Worm (Caenorhabditis elegans) whole organism, L4 larva: ENCODE measurements around the gene nhr-175.

Source experiments
- D1046.2 ChIP-seq: fragments of 200-800 bp; sonication (Bioruptor generic); IDR thresholded peaks from 2 replicates; pipeline ENCODE4 v1.3.6; 2022; ENCODE audit warnings: missing genetic modification characterization, missing compliant biosample characterization
- F10B5.3 ChIP-seq: sonication (generic microtip); optimal IDR thresholded peaks from 2 replicates; lab custom pipeline; 2016; ENCODE audit warnings: mild to moderate bottlenecking, missing genetic modification characterization, missing compliant biosample characterization
- F49E8.2 ChIP-seq: sonication (generic microtip); optimal IDR thresholded peaks from 2 replicates; lab custom pipeline; 2016; ENCODE audit warnings: missing compliant biosample characterization, mild to moderate bottlenecking, missing genetic modification characterization, borderline replicate concordance
- Y105C5A.15 ChIP-seq: fragments of 200-800 bp; sonication (Bioruptor generic); IDR thresholded peaks from 2 replicates; pipeline ENCODE4 v1.3.6; 2022; ENCODE audit warnings: missing genetic modification characterization, missing compliant biosample characterization
- Y5F2A.4 ChIP-seq: fragments of 200-800 bp; sonication (Bioruptor generic); optimal IDR thresholded peaks from 2 replicates; lab custom pipeline; 2018; ENCODE audit warnings: mild to moderate bottlenecking, missing genetic modification characterization, missing compliant biosample characterization
- Y75B8A.6 ChIP-seq: fragments of 200-800 bp; sonication (Bioruptor generic); IDR thresholded peaks from 2 replicates; pipeline ENCODE4 v1.3.6; 2022; ENCODE audit warnings: missing genetic modification reagents, missing genetic modification characterization, missing compliant biosample characterization
- ZK337.2 ChIP-seq: fragments of 200-800 bp; sonication (Bioruptor generic); IDR thresholded peaks from 2 replicates; pipeline ENCODE4 v1.3.6; 2022; ENCODE audit warnings: missing genetic modification reagents, missing genetic modification characterization, missing compliant biosample characterization
- ZK546.5 ChIP-seq, 2 experiments: sonication (generic microtip); optimal IDR thresholded peaks; 2 replicates each; lab custom pipeline; 2017; ENCODE audit warnings: missing biosample characterization in 2 of 2, missing genetic modification characterization in 2 of 2
- aha-1 ChIP-seq: fragments of 150-350 bp; peaks from one replicate; lab custom pipeline; 2014; ENCODE audit warnings: missing biosample characterization, missing genetic modification characterization
- arid-1 ChIP-seq: fragments of 200-800 bp; sonication (Bioruptor generic); conservative IDR thresholded peaks from 2 replicates; pipeline ENCODE4 v1.3.6; 2022; ENCODE audit warnings: missing genetic modification reagents, missing genetic modification characterization, missing compliant biosample characterization
- attf-4 ChIP-seq: sonication (generic microtip); optimal IDR thresholded peaks from 3 replicates; lab custom pipeline; 2017; ENCODE audit warnings: missing biosample characterization, missing genetic modification characterization
- ceh-20 ChIP-seq: fragments of 200-800 bp; sonication (Bioruptor generic); IDR thresholded peaks from 2 replicates; pipeline ENCODE4 v1.3.6; 2022; ENCODE audit warnings: missing genetic modification reagents, missing genetic modification characterization, missing compliant biosample characterization
- ceh-28 ChIP-seq: fragments of 150-350 bp; optimal IDR thresholded peaks from 2 replicates; lab custom pipeline; 2014; ENCODE audit warnings: missing biosample characterization, missing genetic modification reagents, missing genetic modification characterization
- ces-1 ChIP-seq: fragments of 150-350 bp; sonication (generic microtip); optimal IDR thresholded peaks from 4 replicates; lab custom pipeline; 2014; ENCODE audit warnings: missing biosample characterization, missing genetic modification reagents, missing genetic modification characterization
- daf-16 ChIP-seq, 3 experiments: sonication (generic microtip); optimal IDR thresholded peaks; 2 replicates each; lab custom pipeline; 2016 to 2017; ENCODE audit warnings: missing genetic modification characterization in 3 of 3, missing genetic modification reagents in 3 of 3, mild to moderate bottlenecking in 2 of 3, missing compliant biosample characterization in 2 of 3, missing biosample characterization in 1 of 3, moderate library complexity in 1 of 3
- daf-8 ChIP-seq: fragments of 200-800 bp; sonication (Bioruptor generic); IDR thresholded peaks from 2 replicates; pipeline ENCODE4 v1.3.6; 2022; ENCODE audit warnings: missing genetic modification characterization, missing compliant biosample characterization
- dmd-6 ChIP-seq: fragments of 200-800 bp; sonication (Bioruptor generic); IDR thresholded peaks from 2 replicates; pipeline ENCODE4 v1.3.6; 2022; ENCODE audit warnings: missing genetic modification reagents, missing genetic modification characterization, missing compliant biosample characterization
- dpl-1 ChIP-seq: fragments of 150-350 bp; optimal IDR thresholded peaks from 2 replicates; lab custom pipeline; 2014; ENCODE audit warnings: missing biosample characterization, missing genetic modification reagents, missing genetic modification characterization
- dve-1 ChIP-seq: sonication (generic microtip); optimal IDR thresholded peaks from 2 replicates; lab custom pipeline; 2017; ENCODE audit warnings: antibody characterized with exemption, mild to moderate bottlenecking, missing genetic modification characterization, missing compliant biosample characterization; ENCODE audit not compliant: insufficient read depth
- fos-1 ChIP-seq: fragments of 150-350 bp; optimal IDR thresholded peaks from 2 replicates; lab custom pipeline; 2014; ENCODE audit warnings: missing biosample characterization, missing genetic modification characterization
- hlh-11 ChIP-seq: fragments of 200-800 bp; sonication (Bioruptor generic); optimal IDR thresholded peaks from 2 replicates; lab custom pipeline; 2018; ENCODE audit warnings: mild to moderate bottlenecking, missing genetic modification characterization, missing compliant biosample characterization
- lin-13 ChIP-seq: fragments of 150-350 bp; optimal IDR thresholded peaks from 2 replicates; lab custom pipeline; 2014; ENCODE audit warnings: missing biosample characterization, missing genetic modification reagents, missing genetic modification characterization
- madf-9 ChIP-seq: fragments of 200-800 bp; sonication (Bioruptor generic); conservative IDR thresholded peaks from 2 replicates; pipeline ENCODE4 v1.3.6; 2022; ENCODE audit warnings: missing genetic modification reagents, missing genetic modification characterization, missing compliant biosample characterization
- mdl-1 ChIP-seq, 2 experiments: fragments of 150-350 bp in 1 of 2; sonication (generic microtip) in 1 of 2; optimal IDR thresholded peaks; 2 replicates each; lab custom pipeline; 2014 to 2017; ENCODE audit warnings: missing biosample characterization in 2 of 2, missing genetic modification characterization in 2 of 2
- mes-2 ChIP-seq: sonication (generic microtip); optimal IDR thresholded peaks from 2 replicates; lab custom pipeline; 2016; ENCODE audit warnings: missing genotype, mild to moderate bottlenecking, missing genetic modification characterization, missing compliant biosample characterization; ENCODE audit not compliant: poor library complexity, severe bottlenecking
- nhr-10 ChIP-seq: fragments of 150-350 bp; optimal IDR thresholded peaks from 2 replicates; lab custom pipeline; 2014; ENCODE audit warnings: missing biosample characterization, missing genetic modification characterization
- nhr-102 ChIP-seq: sonication (generic microtip); optimal IDR thresholded peaks from 2 replicates; lab custom pipeline; 2016; ENCODE audit warnings: mild to moderate bottlenecking, missing genetic modification characterization, moderate library complexity, missing compliant biosample characterization
- nhr-11 ChIP-seq: fragments of 150-350 bp; optimal IDR thresholded peaks from 2 replicates; lab custom pipeline; 2014; ENCODE audit warnings: missing biosample characterization, missing genetic modification characterization
- nhr-111 ChIP-seq: fragments of 200-800 bp; sonication (Bioruptor generic); optimal IDR thresholded peaks from 2 replicates; lab custom pipeline; 2018; ENCODE audit warnings: mild to moderate bottlenecking, missing genetic modification characterization, missing compliant biosample characterization
- nhr-237 ChIP-seq: sonication (generic microtip); optimal IDR thresholded peaks from 2 replicates; lab custom pipeline; 2017; ENCODE audit warnings: missing biosample characterization, missing genetic modification characterization
- nhr-28 ChIP-seq: fragments of 150-350 bp; optimal IDR thresholded peaks from 2 replicates; lab custom pipeline; 2014; ENCODE audit warnings: missing biosample characterization, missing genetic modification characterization
- nhr-42 ChIP-seq: fragments of 200-800 bp; sonication (Bioruptor generic); IDR thresholded peaks from 2 replicates; pipeline ENCODE4 v1.3.6; 2022; ENCODE audit warnings: missing genetic modification characterization, missing compliant biosample characterization
- nhr-6 ChIP-seq: fragments of 150-350 bp; optimal IDR thresholded peaks from 2 replicates; lab custom pipeline; 2014; ENCODE audit warnings: missing biosample characterization, missing genetic modification characterization
- nhr-76 ChIP-seq: fragments of 150-350 bp; optimal IDR thresholded peaks from 2 replicates; lab custom pipeline; 2014; ENCODE audit warnings: missing biosample characterization, missing genetic modification characterization
- nhr-77 ChIP-seq: fragments of 150-350 bp; optimal IDR thresholded peaks from 2 replicates; lab custom pipeline; 2014; ENCODE audit warnings: missing biosample characterization, missing genetic modification characterization
- pqm-1 ChIP-seq: sonication (generic microtip); optimal IDR thresholded peaks from 2 replicates; lab custom pipeline; 2017; ENCODE audit warnings: missing biosample characterization, missing genetic modification characterization
- rbr-2 ChIP-seq: sonication (generic microtip); optimal IDR thresholded peaks from 2 replicates; lab custom pipeline; 2016; ENCODE audit warnings: missing genotype, missing genetic modification characterization, missing compliant biosample characterization
- tag-97 ChIP-seq: fragments of 200-800 bp; sonication (Bioruptor generic); IDR thresholded peaks from 2 replicates; pipeline ENCODE4 v1.3.6; 2022; ENCODE audit warnings: missing genetic modification characterization, missing compliant biosample characterization
- unc-130 ChIP-seq: sonication (generic microtip); optimal IDR thresholded peaks from 2 replicates; lab custom pipeline; 2016; ENCODE audit warnings: missing genetic modification reagents, missing genetic modification characterization, missing compliant biosample characterization
- unc-62 ChIP-seq, 3 experiments: fragments of 150-350 bp in 1 of 3; sonication (generic microtip); optimal IDR thresholded peaks in 2 of 3; peaks in 1 of 3; 1 replicate in 1 of 3; 2 replicates in 2 of 3; lab custom pipeline; 2014 to 2017; ENCODE audit warnings: missing biosample characterization in 3 of 3, missing genetic modification characterization in 3 of 3, missing genetic modification reagents in 3 of 3, missing genotype in 1 of 3
- vab-7 ChIP-seq: fragments of 200-800 bp; sonication (Bioruptor generic); IDR thresholded peaks from 2 replicates; pipeline ENCODE4 v1.3.6; 2022; ENCODE audit warnings: missing genetic modification reagents, missing genetic modification characterization, missing compliant biosample characterization
- zag-1 ChIP-seq: fragments of 150-350 bp; optimal IDR thresholded peaks from 2 replicates; lab custom pipeline; 2014; ENCODE audit warnings: missing biosample characterization, missing genetic modification characterization
- zfp-3 ChIP-seq: fragments of 200-800 bp; sonication (Bioruptor generic); conservative IDR thresholded peaks from 2 replicates; pipeline ENCODE4 v1.3.6; 2022; ENCODE audit warnings: missing genetic modification reagents, missing genetic modification characterization, missing compliant biosample characterization
- zip-2 ChIP-seq: fragments of 150-350 bp; optimal IDR thresholded peaks from 2 replicates; lab custom pipeline; 2014; ENCODE audit warnings: missing biosample characterization, missing genetic modification characterization

The nhr-175 gene

ce11 chrV:13869551-13869950, 3.1 kb downstream of the nhr-175 start:
- TF ChIP-seq attf-4 (tag; lab: Kevin White, UChicago) = no peak
- TF ChIP-seq nhr-11 (tag; lab: Kevin White, UChicago) = peak; percentile 100
- TF ChIP-seq nhr-28 = peak; percentile 89

- TF ChIP-seq madf-9 (GFP tag; lab: Robert Waterston, UW) = no peak
- no peak for TF ChIP-seq nhr-28
- TF ChIP-seq nhr-76 = no peak
- TF ChIP-seq daf-8 = no peak
Observed at ce11 chrV:13872895-13873294, 6.4 kb downstream of the nhr-175 start, which contains the start of gene cpt-5. Gene cpt-5, plus strand, starts transcription at chrV:13873195.

ce11 chrV:13873323-13873722, 6.8 kb downstream of the nhr-175 start:
- TF ChIP-seq Y5F2A.4 = no peak
- no peak for TF ChIP-seq D1046.2 (GFP tag; lab: Robert Waterston, UW)
- TF ChIP-seq dpl-1 (GFP tag; lab: Kevin White, UChicago) = no peak
- TF ChIP-seq unc-62 (GFP tag; optimal IDR thresholded peaks at IDR 0.05 in 1 of 2; lab: Kevin White, UChicago) = peak in 1 of 2 experiments; percentile 94
- TF ChIP-seq unc-62 (tag; optimal IDR thresholded peaks at IDR 0.05; lab: Kevin White, UChicago) = no peak
- TF ChIP-seq F49E8.2 (tag; lab: Kevin White, UChicago) = no peak
- no peak for TF ChIP-seq nhr-42 (GFP tag; lab: Robert Waterston, UW)
- no peak for TF ChIP-seq ZK546.5 (tag; optimal IDR thresholded peaks at IDR 0.05; lab: Kevin White, UChicago)
- TF ChIP-seq ces-1 (GFP tag; lab: Kevin White, UChicago) = no peak

ce11 chrV:13876529-13876928, 10.0 kb downstream of the nhr-175 start, which contains the start of gene T22G5.1:
Gene T22G5.1, plus strand, starts transcription at chrV:13876829.
- no peak for TF ChIP-seq F10B5.3 (tag; lab: Kevin White, UChicago)
- no peak for TF ChIP-seq zip-2
- TF ChIP-seq fos-1 (tag; lab: Kevin White, UChicago) = no peak
- no peak for TF ChIP-seq Y5F2A.4
- TF ChIP-seq, all 104 proteins: peak for 0

ce11 chrV:13878226-13878625, 11.7 kb downstream of the nhr-175 start:
- TF ChIP-seq vab-7 (GFP tag; lab: Robert Waterston, UW) (no peak), nhr-77 (peak; percentile 65), arid-1 (GFP tag; lab: Robert Waterston, UW) (no peak), zag-1 (tag; lab: Kevin White, UChicago) (no peak), mdl-1 (tag; optimal IDR thresholded peaks at IDR 0.05; lab: Kevin White, UChicago) (peak in 1 of 2 experiments; percentile 71), unc-130 (no peak), Y75B8A.6 (no peak), ceh-28 (no peak), nhr-10 (peak; percentile 29), tag-97 (GFP tag; lab: Robert Waterston, UW) (no peak), hlh-11 (tag; lab: Kevin White, UChicago) (peak; percentile 80), ZK337.2 (GFP tag; lab: Robert Waterston, UW) (no peak), ceh-20 (GFP tag; lab: Robert Waterston, UW) (peak; percentile 12; the same call in 1 of the 2 replicates), aha-1 (no peak), nhr-102 (no peak), nhr-28 (peak; percentile 95), daf-16 (GFP tag; optimal IDR thresholded peaks at IDR 0.05; lab: Kevin White, UChicago) (no peak), daf-16 (tag; optimal IDR thresholded peaks at IDR 0.05; lab: Kevin White, UChicago) (peak; percentile 91), Y105C5A.15 (GFP tag; lab: Robert Waterston, UW) (no peak), dmd-6 (GFP tag; lab: Robert Waterston, UW) (peak; percentile 82), zip-2 (no peak), dve-1 (peak; percentile 88), nhr-237 (tag; lab: Kevin White, UChicago) (no peak), pqm-1 (peak; percentile 61), zfp-3 (GFP tag; lab: Robert Waterston, UW) (no peak), nhr-6 (tag; lab: Kevin White, UChicago) (peak; percentile 70), mes-2 (tag; lab: Kevin White, UChicago) (peak; percentile 24), nhr-111 (GFP tag; lab: Kevin White, UChicago) (no peak), rbr-2 (tag; lab: Kevin White, UChicago) (no peak), dpl-1 (GFP tag; lab: Kevin White, UChicago) (no peak), lin-13 (peak; percentile 7)
